Worm (Caenorhabditis elegans) whole organism, L4/young adult: Measurements from ENCODE around the gene nekl-4.

Experiments
- W03F9.2 ChIP-seq: fragments of 150-350 bp; optimal IDR thresholded peaks from 2 replicates; lab custom pipeline; 2014; ENCODE audit warnings: missing biosample characterization, missing genetic modification characterization
- him-1 ChIP-seq: sonication (generic microtip); optimal IDR thresholded peaks from 2 replicates; lab custom pipeline; 2016; ENCODE audit warnings: missing genotype, missing genetic modification reagents, missing genetic modification characterization, missing compliant biosample characterization

ce11 chrIII:5543727-5544345, 26.5 kb upstream of the nekl-4 start, which contains the start of gene D1044.1:
- TF ChIP-seq him-1 (tag; lab: Kevin White, UChicago): no peak
- no peak for TF ChIP-seq W03F9.2 (tag; lab: Kevin White, UChicago)
